Worm (Caenorhabditis elegans) whole organism, late embryonic: ENCODE results near the gene F09C6.10.

Experiments
- C08G9.2 ChIP-seq: sonication (generic microtip); optimal IDR thresholded peaks from 2 replicates; lab custom pipeline; 2016; ENCODE audit warnings: mild to moderate bottlenecking, missing genetic modification characterization, moderate library complexity, missing compliant biosample characterization
- C38D4.7 ChIP-seq: fragments of 200-800 bp; sonication (Bioruptor generic); optimal IDR thresholded peaks from 2 replicates; lab custom pipeline; 2018; ENCODE audit warnings: mild to moderate bottlenecking, missing genetic modification characterization, moderate library complexity, missing compliant biosample characterization
- F13H6.1 ChIP-seq: sonication (generic microtip); optimal IDR thresholded peaks from 2 replicates; lab custom pipeline; 2016; ENCODE audit warnings: missing genetic modification characterization, missing compliant biosample characterization
- K02D7.2 ChIP-seq: sonication (generic microtip); optimal IDR thresholded peaks from 2 replicates; lab custom pipeline; 2017; ENCODE audit warnings: mild to moderate bottlenecking, missing genetic modification characterization, missing compliant biosample characterization
- K09A11.1 ChIP-seq: sonication (generic microtip); optimal IDR thresholded peaks from 2 replicates; lab custom pipeline; 2017; ENCODE audit warnings: antibody characterized with exemption, mild to moderate bottlenecking, missing genetic modification characterization, missing compliant biosample characterization; ENCODE audit not compliant: insufficient read depth
- ahr-1 ChIP-seq: sonication (generic microtip); optimal IDR thresholded peaks from 2 replicates; lab custom pipeline; 2016; ENCODE audit warnings: missing genetic modification characterization, missing compliant biosample characterization
- ceh-14 ChIP-seq: sonication (generic microtip); optimal IDR thresholded peaks from 2 replicates; lab custom pipeline; 2016; ENCODE audit warnings: missing genotype, missing genetic modification characterization, missing compliant biosample characterization
- ceh-18 ChIP-seq: sonication (generic microtip); optimal IDR thresholded peaks from 2 replicates; lab custom pipeline; 2016; ENCODE audit warnings: missing genetic modification characterization, missing compliant biosample characterization
- ceh-19 ChIP-seq: fragments of 200-800 bp; sonication (Bioruptor generic); optimal IDR thresholded peaks from 2 replicates; lab custom pipeline; 2018; ENCODE audit warnings: mild to moderate bottlenecking, missing genetic modification characterization, missing compliant biosample characterization
- ceh-2 ChIP-seq: sonication (generic microtip); optimal IDR thresholded peaks from 2 replicates; lab custom pipeline; 2016; ENCODE audit warnings: missing genotype, missing genetic modification characterization, missing compliant biosample characterization
- ceh-22 ChIP-seq: sonication (generic microtip); optimal IDR thresholded peaks from 2 replicates; lab custom pipeline; 2017; ENCODE audit warnings: missing biosample characterization, missing genetic modification characterization
- ceh-24 ChIP-seq: sonication (generic microtip); optimal IDR thresholded peaks from 2 replicates; lab custom pipeline; 2016; ENCODE audit warnings: mild to moderate bottlenecking, missing genetic modification characterization, missing compliant biosample characterization
- ceh-30 ChIP-seq: fragments of 150-350 bp; optimal IDR thresholded peaks from 2 replicates; lab custom pipeline; 2014; ENCODE audit warnings: missing biosample characterization, missing genetic modification characterization
- ceh-31 ChIP-seq: sonication (generic microtip); optimal IDR thresholded peaks from 2 replicates; lab custom pipeline; 2016; ENCODE audit warnings: missing genetic modification characterization, missing compliant biosample characterization
- ceh-34 ChIP-seq: sonication (generic microtip); optimal IDR thresholded peaks from 2 replicates; lab custom pipeline; 2016; ENCODE audit warnings: mild to moderate bottlenecking, missing genetic modification characterization, missing compliant biosample characterization
- ceh-6 ChIP-seq: fragments of 200-800 bp; sonication (Bioruptor generic); optimal IDR thresholded peaks from 2 replicates; lab custom pipeline; 2018; ENCODE audit warnings: mild to moderate bottlenecking, missing genetic modification characterization, missing compliant biosample characterization
- ceh-9 ChIP-seq: sonication (generic microtip); optimal IDR thresholded peaks from 2 replicates; lab custom pipeline; 2016; ENCODE audit warnings: mild to moderate bottlenecking, missing genetic modification characterization, inconsistent platforms, missing compliant biosample characterization
- che-1 ChIP-seq: sonication (generic microtip); optimal IDR thresholded peaks from 2 replicates; lab custom pipeline; 2016; ENCODE audit warnings: mild to moderate bottlenecking, missing genetic modification characterization, missing compliant biosample characterization
- dmd-4 ChIP-seq: sonication (generic microtip); optimal IDR thresholded peaks from 2 replicates; lab custom pipeline; 2016; ENCODE audit warnings: borderline replicate concordance, missing genetic modification characterization, missing compliant biosample characterization
- dve-1 ChIP-seq: sonication (generic microtip); optimal IDR thresholded peaks from 2 replicates; lab custom pipeline; 2017; ENCODE audit warnings: antibody characterized with exemption, mild to moderate bottlenecking, missing genetic modification characterization, missing compliant biosample characterization
- elt-2 ChIP-seq: sonication (generic microtip); optimal IDR thresholded peaks from 2 replicates; lab custom pipeline; 2016; ENCODE audit warnings: missing genetic modification reagents, missing genetic modification characterization, missing compliant biosample characterization
- eyg-1 ChIP-seq: sonication (generic microtip); optimal IDR thresholded peaks from 2 replicates; lab custom pipeline; 2016; ENCODE audit warnings: missing genotype, missing genetic modification characterization, missing compliant biosample characterization
- fkh-10 ChIP-seq: fragments of 150-350 bp; optimal IDR thresholded peaks from 2 replicates; lab custom pipeline; 2014; ENCODE audit warnings: missing biosample characterization, missing genetic modification reagents, missing genetic modification characterization
- gmeb-2 ChIP-seq: sonication (generic microtip); optimal IDR thresholded peaks from 2 replicates; lab custom pipeline; 2016; ENCODE audit warnings: missing genetic modification characterization, inconsistent platforms, missing compliant biosample characterization
- hlh-30 ChIP-seq: sonication (generic microtip); optimal IDR thresholded peaks from 2 replicates; lab custom pipeline; 2017; ENCODE audit warnings: antibody characterized with exemption, missing genetic modification characterization, missing compliant biosample characterization; ENCODE audit not compliant: insufficient read depth
- hlh-8 ChIP-seq: sonication (generic microtip); optimal IDR thresholded peaks from 2 replicates; lab custom pipeline; 2016; ENCODE audit warnings: missing genotype, missing genetic modification characterization, missing compliant biosample characterization
- lin-11 ChIP-seq: fragments of 200-800 bp; sonication (Bioruptor generic); optimal IDR thresholded peaks from 2 replicates; lab custom pipeline; 2018; ENCODE audit warnings: mild to moderate bottlenecking, missing genetic modification characterization, missing compliant biosample characterization
- madf-2 ChIP-seq: sonication (generic microtip); optimal IDR thresholded peaks from 2 replicates; lab custom pipeline; 2017; ENCODE audit warnings: missing genetic modification characterization, missing compliant biosample characterization
- mec-3 ChIP-seq: sonication (generic microtip); optimal IDR thresholded peaks from 2 replicates; lab custom pipeline; 2016; ENCODE audit warnings: borderline replicate concordance, missing genetic modification characterization, missing compliant biosample characterization
- nfya-1 ChIP-seq: sonication (generic microtip); optimal IDR thresholded peaks from 2 replicates; lab custom pipeline; 2017; ENCODE audit warnings: missing genetic modification characterization, mild to moderate bottlenecking, missing compliant biosample characterization, antibody characterized with exemption, moderate library complexity
- nhr-232 ChIP-seq: sonication (generic microtip); optimal IDR thresholded peaks from 2 replicates; lab custom pipeline; 2016; ENCODE audit warnings: missing genetic modification characterization, missing compliant biosample characterization
- odd-2 ChIP-seq: sonication (generic microtip); optimal IDR thresholded peaks from 2 replicates; lab custom pipeline; 2017; ENCODE audit warnings: antibody characterized with exemption, mild to moderate bottlenecking, missing genetic modification characterization, missing compliant biosample characterization
- pat-9 ChIP-seq: fragments of 200-800 bp; sonication (Bioruptor generic); optimal IDR thresholded peaks from 2 replicates; lab custom pipeline; 2018; ENCODE audit warnings: mild to moderate bottlenecking, missing genetic modification characterization, moderate library complexity, missing compliant biosample characterization
- pros-1 ChIP-seq: fragments of 150-350 bp; optimal IDR thresholded peaks from 2 replicates; lab custom pipeline; 2014; ENCODE audit warnings: missing biosample characterization, missing genetic modification reagents, missing genetic modification characterization
- rnt-1 ChIP-seq: sonication (generic microtip); optimal IDR thresholded peaks from 2 replicates; lab custom pipeline; 2016; ENCODE audit warnings: missing genetic modification characterization, missing compliant biosample characterization
- sdc-2 ChIP-seq: sonication (generic microtip); optimal IDR thresholded peaks from 2 replicates; lab custom pipeline; 2016; ENCODE audit warnings: missing genotype, missing genetic modification characterization, missing compliant biosample characterization
- tbx-2 ChIP-seq: sonication (generic microtip); optimal IDR thresholded peaks from 2 replicates; lab custom pipeline; 2016; ENCODE audit warnings: missing genetic modification characterization, missing compliant biosample characterization
- tbx-7 ChIP-seq: sonication (generic microtip); optimal IDR thresholded peaks from 2 replicates; lab custom pipeline; 2016; ENCODE audit warnings: missing genotype, missing genetic modification characterization, missing compliant biosample characterization
- zip-5 ChIP-seq: sonication (generic microtip); optimal IDR thresholded peaks from 2 replicates; lab custom pipeline; 2016; ENCODE audit warnings: missing genetic modification characterization, missing compliant biosample characterization
- ztf-16 ChIP-seq: sonication (generic microtip); optimal IDR thresholded peaks from 2 replicates; lab custom pipeline; 2017; ENCODE audit warnings: missing genetic modification characterization, missing compliant biosample characterization

Gene F09C6.10

DNA sequence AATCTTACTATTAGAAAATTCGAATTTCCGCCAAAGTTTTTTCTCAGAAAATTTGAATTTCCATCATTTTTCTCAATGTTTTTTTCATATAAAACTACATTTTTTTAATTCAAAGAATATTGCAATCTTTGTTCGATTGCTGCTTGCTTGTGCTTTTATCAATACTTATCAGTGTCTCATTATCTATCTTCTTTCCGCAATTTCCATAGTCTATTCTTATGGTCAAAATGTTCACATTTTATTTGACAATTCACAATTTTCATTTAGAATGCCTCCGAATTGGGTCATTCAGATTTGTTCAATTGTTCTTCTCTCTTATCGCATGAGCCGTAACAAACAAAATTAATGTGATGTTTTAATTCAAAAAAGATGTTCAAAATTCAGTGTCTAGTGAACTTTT, 4.7 kb downstream of the F09C6.10 start:
- TF ChIP-seq elt-2 (tag; lab: Kevin White, UChicago) (peak; percentile 14), dve-1 (tag; lab: Kevin White, UChicago) (no peak)

- TF ChIP-seq gmeb-2 (tag; lab: Kevin White, UChicago), result no peak
- no peak for TF ChIP-seq ceh-14
- TF ChIP-seq odd-2, result no peak
- TF ChIP-seq fkh-10 (GFP tag; lab: Kevin White, UChicago), result no peak
- TF ChIP-seq ceh-30 (tag; lab: Kevin White, UChicago), result no peak
- no peak for TF ChIP-seq K02D7.2
- no peak for TF ChIP-seq ceh-2 (tag; lab: Kevin White, UChicago)
- no peak for TF ChIP-seq ztf-16
- no peak for TF ChIP-seq K09A11.1 (tag; lab: Kevin White, UChicago)
- no peak for TF ChIP-seq ceh-31 (tag; lab: Kevin White, UChicago)
- TF ChIP-seq nhr-232, result no peak
- TF ChIP-seq pros-1 (tag; lab: Kevin White, UChicago), result no peak
- TF ChIP-seq ceh-22 (tag; lab: Kevin White, UChicago), result no peak
- TF ChIP-seq rnt-1 (tag; lab: Kevin White, UChicago), result no peak
- TF ChIP-seq C08G9.2, result no peak
- TF ChIP-seq zip-5 (tag; lab: Kevin White, UChicago), result no peak
- no peak for TF ChIP-seq F13H6.1 (tag; lab: Kevin White, UChicago)
- TF ChIP-seq ceh-6, result no peak
- no peak for TF ChIP-seq ceh-9 (tag; lab: Kevin White, UChicago)
- no peak for TF ChIP-seq eyg-1 (tag; lab: Kevin White, UChicago)
Observed at ce11 chrV:16910864-16911263, 5.1 kb downstream of the F09C6.10 start.

DNA sequence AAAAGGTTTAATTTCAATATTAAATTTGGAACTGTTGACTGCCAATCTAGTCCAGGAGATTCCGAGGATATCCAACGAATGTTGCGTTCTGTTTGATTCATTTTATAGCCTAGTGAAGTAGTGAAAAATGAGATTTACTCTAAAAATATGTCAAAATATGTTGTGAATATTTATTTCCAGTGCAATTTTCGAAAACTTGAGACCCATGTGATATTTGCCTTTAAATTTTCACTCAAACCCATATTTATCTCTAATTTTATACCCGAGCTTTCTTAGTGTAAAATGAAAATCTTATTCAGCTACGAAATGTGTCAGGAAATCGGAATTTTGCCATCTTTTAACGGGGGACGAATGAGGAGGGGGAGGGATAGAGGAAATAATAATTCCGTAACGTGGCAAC, 6.1 kb downstream of the F09C6.10 start, which contains the start of gene F09C6.16:
Gene F09C6.16, minus strand, starts transcription at position 101 of the 400 bp plus-strand sequence.
- TF ChIP-seq pat-9 (tag; lab: Kevin White, UChicago) (no peak), lin-11 (tag; lab: Kevin White, UChicago) (no peak), K02D7.2 (no peak), hlh-30 (no peak), odd-2 (no peak), ceh-9 (tag; lab: Kevin White, UChicago) (no peak), che-1 (tag; lab: Kevin White, UChicago) (no peak), dmd-4 (tag; lab: Kevin White, UChicago) (no peak), madf-2 (tag; lab: Kevin White, UChicago) (no peak), ceh-6 (no peak), pros-1 (tag; lab: Kevin White, UChicago) (no peak), nfya-1 (no peak), ztf-16 (no peak), fkh-10 (GFP tag; lab: Kevin White, UChicago) (no peak), hlh-8 (tag; lab: Kevin White, UChicago) (no peak), ceh-14 (no peak), ceh-19 (no peak), sdc-2 (tag; lab: Kevin White, UChicago) (no peak)

DNA sequence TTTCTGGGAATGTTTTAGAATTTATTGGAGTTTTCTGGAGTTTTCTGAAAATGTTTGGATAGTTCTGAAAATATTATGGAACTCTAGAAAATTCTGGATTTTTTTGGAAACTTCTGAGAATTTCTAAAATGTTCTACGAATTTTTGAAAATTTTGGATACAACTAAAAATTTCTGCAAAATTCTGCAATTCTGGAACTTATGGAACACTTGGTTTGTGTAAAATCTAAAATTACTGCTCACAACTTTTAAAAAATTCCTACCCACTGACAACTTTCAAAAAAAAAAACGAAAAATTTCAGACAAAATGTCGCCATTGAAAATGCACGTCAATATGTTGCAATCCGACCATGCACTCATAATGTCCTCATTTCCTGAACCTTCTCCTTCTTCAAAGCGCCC, 11.4 kb downstream of the F09C6.10 start, which contains the start of gene nhr-262:
Gene nhr-262, plus strand, starts transcription at position 301 of the 400 bp plus-strand sequence.
- TF ChIP-seq ceh-22 (tag; lab: Kevin White, UChicago) (no peak), tbx-7 (tag; lab: Kevin White, UChicago) (no peak), K02D7.2 (no peak), madf-2 (tag; lab: Kevin White, UChicago) (no peak), C38D4.7 (GFP tag; lab: Kevin White, UChicago) (no peak), gmeb-2 (tag; lab: Kevin White, UChicago) (no peak), ceh-18 (tag; lab: Kevin White, UChicago) (no peak), mec-3 (tag; lab: Kevin White, UChicago) (no peak), pros-1 (tag; lab: Kevin White, UChicago) (no peak), tbx-2 (tag; lab: Kevin White, UChicago) (no peak), ahr-1 (tag; lab: Kevin White, UChicago) (no peak), ceh-34 (tag; lab: Kevin White, UChicago) (no peak), ceh-24 (tag; lab: Kevin White, UChicago) (no peak), eyg-1 (tag; lab: Kevin White, UChicago) (no peak)
